Worm (Caenorhabditis elegans) whole organism, midembryonic: ENCODE measurements around the gene cest-13.

Experiments used
- cog-1 ChIP-seq: sonication (generic microtip); optimal IDR thresholded peaks from 2 replicates; lab custom pipeline; 2016; ENCODE audit warnings: missing genetic modification characterization, missing compliant biosample characterization
- med-1 ChIP-seq: sonication (generic microtip); optimal IDR thresholded peaks from 2 replicates; lab custom pipeline; 2017; ENCODE audit warnings: missing genetic modification characterization, mild to moderate bottlenecking, missing compliant biosample characterization, antibody characterized with exemption, missing genetic modification reagents; ENCODE audit not compliant: insufficient read depth

DNA sequence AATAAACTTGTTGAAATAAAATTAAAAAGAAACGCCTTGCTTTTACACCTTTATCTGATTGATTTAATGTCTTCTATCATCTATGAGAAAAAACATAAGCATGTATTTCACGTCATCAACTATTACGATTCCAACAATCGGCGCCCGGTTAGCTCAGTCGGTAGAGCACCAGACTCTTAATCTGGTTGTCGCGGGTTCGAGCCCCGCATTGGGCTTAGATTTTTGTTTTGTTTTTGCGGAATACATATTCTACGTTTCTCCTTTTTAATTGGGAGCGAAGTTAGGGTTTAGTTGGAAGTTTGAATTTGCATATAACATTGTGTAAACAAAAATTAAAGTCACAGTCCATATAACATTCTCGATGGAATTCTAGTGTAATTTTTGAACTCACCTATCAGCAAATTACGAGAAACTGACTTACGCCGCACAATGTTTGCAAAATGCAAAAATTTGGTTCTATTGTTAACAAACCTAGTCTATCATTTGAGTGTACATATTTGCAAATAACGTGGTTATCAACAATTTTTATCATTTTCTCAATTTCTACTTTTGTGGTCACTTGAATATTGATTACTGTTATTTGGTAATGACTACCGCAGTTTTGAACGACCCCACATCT is 42.9 kb upstream of the cest-13 start, which contains the start of gene shc-3:
- TF ChIP-seq cog-1 (tag; lab: Kevin White, UChicago) (no peak), med-1 (no peak)
